Fruit fly (Drosophila melanogaster) whole organism, embryonic: ENCODE measurements around the gene Pdi.
A peak's percentile ranks its signal among the peaks of the same experiment; 100 is the strongest.

Experiments
- Atf-2 ChIP-seq: fragments of 200-800 bp; sonication (Bioruptor generic); optimal IDR thresholded peaks from 2 replicates; lab custom pipeline; 2016; ENCODE audit warnings: missing biosample characterization, missing genetic modification characterization
- Atf3 ChIP-seq: fragments of 200-800 bp; sonication (Bioruptor generic); optimal IDR thresholded peaks from 3 replicates; lab custom pipeline; 2016; ENCODE audit warnings: missing biosample characterization, missing genetic modification characterization
- B-H1 ChIP-seq: fragments of 200-800 bp; sonication (Bioruptor generic); IDR thresholded peaks from 3 replicates; pipeline ENCODE4 v1.3.6; 2022; ENCODE audit warnings: missing biosample characterization, missing genetic modification characterization
- Bteb2 ChIP-seq: fragments of 200-800 bp; sonication (Bioruptor generic); optimal IDR thresholded peaks from 2 replicates; lab custom pipeline; 2016; ENCODE audit warnings: missing biosample characterization, missing genetic modification characterization
- CG10147 ChIP-seq: fragments of 200-800 bp; sonication (Bioruptor generic); optimal IDR thresholded peaks from 2 replicates; lab custom pipeline; 2019; ENCODE audit warnings: missing biosample characterization, mild to moderate bottlenecking, missing genetic modification characterization, moderate library complexity
- CG10366 ChIP-seq: fragments of 200-800 bp; sonication (Bioruptor generic); IDR thresholded peaks from 2 replicates; pipeline ENCODE4 v1.3.6; 2022; ENCODE audit warnings: missing biosample characterization, missing genetic modification characterization
- CG10959 ChIP-seq: fragments of 200-800 bp; sonication (Bioruptor generic); IDR thresholded peaks from 2 replicates; pipeline ENCODE4 v1.3.6; 2022; ENCODE audit warnings: missing biosample characterization, missing genetic modification characterization
- CG10979 ChIP-seq: fragments of 200-800 bp; sonication (Bioruptor generic); optimal IDR thresholded peaks from 2 replicates; lab custom pipeline; 2018; ENCODE audit warnings: missing biosample characterization, mild to moderate bottlenecking, missing genetic modification characterization, moderate library complexity
- CG12071 ChIP-seq: fragments of 200-800 bp; sonication (Bioruptor generic); optimal IDR thresholded peaks from 3 replicates; lab custom pipeline; 2018; ENCODE audit warnings: missing biosample characterization, mild to moderate bottlenecking, missing genetic modification characterization
- CG14860 ChIP-seq: fragments of 200-800 bp; sonication (Bioruptor generic); IDR thresholded peaks from 3 replicates; pipeline ENCODE4 v1.3.6; 2022; ENCODE audit warnings: missing biosample characterization, missing genetic modification characterization; ENCODE audit not compliant: partially characterized antibody
- CG14965 ChIP-seq: fragments of 200-800 bp; sonication (Bioruptor generic); optimal IDR thresholded peaks from 2 replicates; lab custom pipeline; 2016; ENCODE audit warnings: missing biosample characterization, missing genetic modification characterization, borderline replicate concordance
- CG15073 ChIP-seq: fragments of 200-800 bp; sonication (Bioruptor generic); optimal IDR thresholded peaks from 2 replicates; lab custom pipeline; 2016; ENCODE audit warnings: missing biosample characterization, missing genetic modification characterization
- CG15269 ChIP-seq: fragments of 200-800 bp; sonication (Bioruptor generic); optimal IDR thresholded peaks from 2 replicates; lab custom pipeline; 2018; ENCODE audit warnings: missing biosample characterization, mild to moderate bottlenecking, missing genetic modification characterization, moderate library complexity
- CG15601 ChIP-seq: fragments of 200-800 bp; sonication (Bioruptor generic); optimal IDR thresholded peaks from 3 replicates; lab custom pipeline; 2019; ENCODE audit warnings: missing biosample characterization, mild to moderate bottlenecking, missing genetic modification characterization, moderate library complexity
- CG17186 ChIP-seq: fragments of 200-800 bp; sonication (Bioruptor generic); optimal IDR thresholded peaks from 3 replicates; lab custom pipeline; 2017; ENCODE audit warnings: missing biosample characterization, missing genetic modification reagents, missing genetic modification characterization
- CG17328 ChIP-seq: fragments of 200-800 bp; sonication (Bioruptor generic); IDR thresholded peaks from 2 replicates; pipeline ENCODE4 v1.3.6; 2022; ENCODE audit warnings: missing biosample characterization, missing genetic modification characterization
- CG33213 ChIP-seq: fragments of 200-800 bp; sonication (Bioruptor generic); optimal IDR thresholded peaks from 3 replicates; lab custom pipeline; 2016; ENCODE audit warnings: missing biosample characterization, missing genetic modification characterization
- CG3847 ChIP-seq: fragments of 200-800 bp; sonication (Bioruptor generic); IDR thresholded peaks from 2 replicates; pipeline ENCODE4 v1.3.6; 2022; ENCODE audit warnings: missing biosample characterization, missing genetic modification characterization
- CG4424 ChIP-seq: fragments of 200-800 bp; sonication (Bioruptor generic); optimal IDR thresholded peaks from 3 replicates; lab custom pipeline; 2016; ENCODE audit warnings: missing biosample characterization, missing genetic modification characterization
- CG6254 ChIP-seq: fragments of 200-800 bp; sonication (Bioruptor generic); optimal IDR thresholded peaks from 3 replicates; lab custom pipeline; 2017; ENCODE audit warnings: mild to moderate bottlenecking, missing biosample characterization, missing genetic modification reagents, missing genetic modification characterization
- CG7271 ChIP-seq: fragments of 200-800 bp; sonication (Bioruptor generic); optimal IDR thresholded peaks from 2 replicates; lab custom pipeline; 2018; ENCODE audit warnings: missing biosample characterization, mild to moderate bottlenecking, missing genetic modification characterization, moderate library complexity
- CG7928 ChIP-seq: fragments of 200-800 bp; sonication (Bioruptor generic); optimal IDR thresholded peaks from 2 replicates; lab custom pipeline; 2017; ENCODE audit warnings: missing biosample characterization, mild to moderate bottlenecking, missing genetic modification characterization
- CG9609 ChIP-seq: fragments of 200-800 bp; sonication (Bioruptor generic); optimal IDR thresholded peaks from 3 replicates; lab custom pipeline; 2016; ENCODE audit warnings: missing biosample characterization, missing genetic modification characterization
- CTCF ChIP-seq: fragments of 200-800 bp; sonication (Bioruptor generic); optimal IDR thresholded peaks from 2 replicates; lab custom pipeline; 2017; ENCODE audit warnings: missing biosample characterization, mild to moderate bottlenecking, missing genetic modification characterization, moderate library complexity
- E2f1 ChIP-seq: fragments of 200-800 bp; sonication (Bioruptor generic); IDR thresholded peaks from 2 replicates; pipeline ENCODE4 v1.3.6; 2022; ENCODE audit warnings: missing biosample characterization, missing genetic modification characterization
- MTF-1 ChIP-seq: fragments of 200-800 bp; sonication (Bioruptor generic); optimal IDR thresholded peaks from 2 replicates; lab custom pipeline; 2018; ENCODE audit warnings: missing biosample characterization, mild to moderate bottlenecking, missing genetic modification characterization, borderline replicate concordance
- Myb ChIP-seq: fragments of 200-800 bp; sonication (Bioruptor generic); optimal IDR thresholded peaks from 2 replicates; lab custom pipeline; 2016; ENCODE audit warnings: missing biosample characterization, missing genetic modification characterization
- Tbp ChIP-seq: fragments of >200 bp; optimal IDR thresholded peaks from 2 replicates; lab custom pipeline; 2018; ENCODE audit warnings: missing biosample characterization, missing genetic modification characterization
- abd-A ChIP-seq: fragments of 200-800 bp; sonication (Bioruptor generic); optimal IDR thresholded peaks from 3 replicates; lab custom pipeline; 2019; ENCODE audit warnings: missing biosample characterization, mild to moderate bottlenecking, missing genetic modification characterization, moderate library complexity
- bbx ChIP-seq: fragments of 200-800 bp; sonication (Bioruptor generic); IDR thresholded peaks from 2 replicates; pipeline ENCODE4 v1.3.6; 2022; ENCODE audit warnings: missing biosample characterization, missing genetic modification characterization; ENCODE audit not compliant: partially characterized antibody
- btn ChIP-seq: fragments of 200-800 bp; sonication (Bioruptor generic); optimal IDR thresholded peaks from 2 replicates; lab custom pipeline; 2016; ENCODE audit warnings: missing biosample characterization, missing genetic modification characterization
- dan ChIP-seq: fragments of 200-800 bp; sonication (Bioruptor generic); IDR thresholded peaks from 2 replicates; pipeline ENCODE4 v1.3.6; 2022; ENCODE audit warnings: missing biosample characterization, missing genetic modification characterization
- dm ChIP-seq: fragments of 200-800 bp; sonication (Bioruptor generic); optimal IDR thresholded peaks from 3 replicates; lab custom pipeline; 2016; ENCODE audit warnings: missing biosample characterization, missing genetic modification characterization
- emc ChIP-seq: fragments of 200-800 bp; sonication (Bioruptor generic); optimal IDR thresholded peaks from 2 replicates; lab custom pipeline; 2016; ENCODE audit warnings: missing biosample characterization, missing genetic modification characterization
- esg ChIP-seq: fragments of 200-800 bp; sonication (Bioruptor generic); conservative IDR thresholded peaks from 2 replicates; pipeline ENCODE4 v1.3.6; 2022; ENCODE audit warnings: missing biosample characterization, missing genetic modification characterization
- grn ChIP-seq: fragments of 200-800 bp; sonication (Bioruptor generic); optimal IDR thresholded peaks from 3 replicates; lab custom pipeline; 2017; ENCODE audit warnings: missing biosample characterization, missing genetic modification characterization
- her ChIP-seq: fragments of 200-800 bp; sonication (Bioruptor generic); optimal IDR thresholded peaks from 2 replicates; lab custom pipeline; 2016; ENCODE audit warnings: missing biosample characterization, missing genetic modification characterization
- ind ChIP-seq: fragments of 200-800 bp; sonication (Bioruptor generic); optimal IDR thresholded peaks from 3 replicates; lab custom pipeline; 2016; ENCODE audit warnings: missing biosample characterization, missing genetic modification characterization
- inv ChIP-seq: fragments of 200-800 bp; sonication (Bioruptor generic); IDR thresholded peaks from 2 replicates; pipeline ENCODE4 v1.3.6; 2022; ENCODE audit warnings: missing biosample characterization, missing genetic modification characterization; ENCODE audit not compliant: partially characterized antibody
- jigr1 ChIP-seq: fragments of 200-800 bp; sonication (Bioruptor generic); IDR thresholded peaks from 3 replicates; pipeline ENCODE4 v1.3.6; 2022; ENCODE audit warnings: missing biosample characterization, missing genetic modification characterization
- kay ChIP-seq: fragments of 200-800 bp; sonication (Bioruptor generic); optimal IDR thresholded peaks from 2 replicates; lab custom pipeline; 2016; ENCODE audit warnings: missing biosample characterization, missing genetic modification characterization
- lov ChIP-seq, 2 experiments: fragments of 200-800 bp in 1 of 2; fragments of >200 bp in 1 of 2; sonication (Bioruptor generic) in 1 of 2; IDR thresholded peaks in 1 of 2; optimal IDR thresholded peaks in 1 of 2; 2 replicates in 1 of 2; 3 replicates in 1 of 2; pipeline versions ENCODE4 v1.3.6 to Lab custom; 2017 to 2022; ENCODE audit warnings: missing biosample characterization in 1 of 2, missing genetic modification characterization in 1 of 2
- mam ChIP-seq: fragments of 200-800 bp; sonication (Bioruptor generic); optimal IDR thresholded peaks from 3 replicates; lab custom pipeline; 2016; ENCODE audit warnings: missing biosample characterization, missing genetic modification characterization
- nmo ChIP-seq: fragments of 200-800 bp; sonication (Bioruptor generic); optimal IDR thresholded peaks from 2 replicates; lab custom pipeline; 2018; ENCODE audit warnings: missing biosample characterization, mild to moderate bottlenecking, missing genetic modification characterization, moderate library complexity
- nom ChIP-seq: fragments of 200-800 bp; sonication (Bioruptor generic); optimal IDR thresholded peaks from 2 replicates; lab custom pipeline; 2017; ENCODE audit warnings: missing biosample characterization, missing genetic modification characterization, mild to moderate bottlenecking, moderate library complexity, missing genetic modification reagents
- pho ChIP-seq: fragments of 200-800 bp; sonication (Bioruptor generic); optimal IDR thresholded peaks from 2 replicates; lab custom pipeline; 2016; ENCODE audit warnings: missing biosample characterization, missing genetic modification characterization
- pita ChIP-seq: fragments of 200-800 bp; sonication (Bioruptor generic); optimal IDR thresholded peaks from 2 replicates; lab custom pipeline; 2017; ENCODE audit warnings: missing biosample characterization, mild to moderate bottlenecking, missing genetic modification characterization
- pnt ChIP-seq: fragments of 200-800 bp; sonication (Bioruptor generic); optimal IDR thresholded peaks from 3 replicates; lab custom pipeline; 2016; ENCODE audit warnings: missing biosample characterization, missing genetic modification characterization
- rib ChIP-seq: fragments of 200-800 bp; sonication (Bioruptor generic); IDR thresholded peaks from 2 replicates; pipeline ENCODE4 v1.3.6; 2022; ENCODE audit warnings: missing biosample characterization, missing genetic modification characterization
- trem ChIP-seq: fragments of 200-800 bp; optimal IDR thresholded peaks from 3 replicates; lab custom pipeline; 2019; ENCODE audit warnings: missing biosample characterization, mild to moderate bottlenecking, missing genetic modification characterization, moderate library complexity

The Pdi gene

dm6 chr3L:15094589-15095288 is 47.9 kb downstream of the Pdi start, which contains the start of the genes sstn, Plp and GlyRS (continued):
- TF ChIP-seq bbx (GFP tag; lab: Robert Waterston, UW): peak; percentile 69
- TF ChIP-seq CG17186 (GFP tag; lab: Kevin White, UChicago): no peak
- TF ChIP-seq E2f1 (GFP tag; lab: Robert Waterston, UW): no peak
- no peak for TF ChIP-seq CG15073
- TF ChIP-seq CG12071 (GFP tag; lab: Kevin White, UChicago): no peak
- TF ChIP-seq inv (GFP tag; lab: Robert Waterston, UW): peak; percentile 49
- no peak for TF ChIP-seq lov (optimal IDR thresholded peaks at IDR 0.05; lab: Kevin White, UChicago)
- no peak for TF ChIP-seq lov (GFP tag; IDR thresholded peaks at IDR 0.05; lab: Robert Waterston, UW)
- no peak for TF ChIP-seq CG6254 (GFP tag; lab: Kevin White, UChicago)
- TF ChIP-seq Atf3 (GFP tag; lab: Kevin White, UChicago): no peak
- TF ChIP-seq CG33213 (GFP tag; lab: Kevin White, UChicago): no peak
- no peak for TF ChIP-seq mam (GFP tag; lab: Kevin White, UChicago)
- no peak for TF ChIP-seq Atf-2 (GFP tag; lab: Kevin White, UChicago)
- TF ChIP-seq CG7928 (GFP tag; lab: Kevin White, UChicago): no peak
- no peak for TF ChIP-seq CG9609
- TF ChIP-seq esg (GFP tag; lab: Robert Waterston, UW): no peak
- TF ChIP-seq CG10366 (GFP tag; lab: Robert Waterston, UW): no peak
- peak; percentile 22 for TF ChIP-seq CG10979 (tag; lab: Kevin White, UChicago)
- peak; percentile 34 for TF ChIP-seq CG4424 (GFP tag; lab: Kevin White, UChicago)
- no peak for TF ChIP-seq CG17328
- TF ChIP-seq B-H1 (GFP tag; lab: Robert Waterston, UW): no peak
- peak; percentile 57 for TF ChIP-seq trem
- TF ChIP-seq btn (GFP tag; lab: Kevin White, UChicago): no peak
- no peak for TF ChIP-seq CG10959 (GFP tag; lab: Robert Waterston, UW)
- no peak for TF ChIP-seq rib (GFP tag; lab: Robert Waterston, UW)
- peak; percentile 33 for TF ChIP-seq CG15601
- TF ChIP-seq pita: no peak
- TF ChIP-seq nom: no peak
- peak; percentile 33 for TF ChIP-seq CG15269
- no peak for TF ChIP-seq MTF-1
- TF ChIP-seq Myb: no peak
- no peak for TF ChIP-seq CG7271 (tag; lab: Kevin White, UChicago)
- TF ChIP-seq jigr1: no peak
- TF ChIP-seq grn: no peak
- no peak for TF ChIP-seq her (GFP tag; lab: Kevin White, UChicago)
- peak; percentile 58 for TF ChIP-seq CG10147 (GFP tag; lab: Kevin White, UChicago)
- no peak for TF ChIP-seq Bteb2 (GFP tag; lab: Kevin White, UChicago)
- no peak for TF ChIP-seq dm (GFP tag; lab: Kevin White, UChicago)
- no peak for TF ChIP-seq Tbp (GFP tag; lab: Kevin White, UChicago)
- no peak for TF ChIP-seq abd-A
- TF ChIP-seq CTCF (GFP tag; lab: Kevin White, UChicago): no peak
- TF ChIP-seq CG14860 (GFP tag; lab: Robert Waterston, UW): no peak; the same call in 2 of the 3 replicates
- no peak for TF ChIP-seq CG14965 (GFP tag; lab: Kevin White, UChicago)
- TF ChIP-seq CG3847 (GFP tag; lab: Robert Waterston, UW): no peak
- no peak for TF ChIP-seq pho
- TF ChIP-seq pnt (GFP tag; lab: Kevin White, UChicago): no peak
- peak; percentile 48 for TF ChIP-seq ind (GFP tag; lab: Kevin White, UChicago)
- TF ChIP-seq nmo (GFP tag; lab: Kevin White, UChicago): peak; percentile 58
- no peak for TF ChIP-seq dan (GFP tag; lab: Robert Waterston, UW)
- TF ChIP-seq kay (GFP tag; lab: Kevin White, UChicago): no peak
- no peak for TF ChIP-seq emc (GFP tag; lab: Kevin White, UChicago)
